Worm (Caenorhabditis elegans) whole organism, L3 larva: ENCODE results near the gene try-4.

Experiments used
- R02D3.7 ChIP-seq: fragments of 150-350 bp; optimal IDR thresholded peaks from 2 replicates; lab custom pipeline; 2014; ENCODE audit warnings: missing biosample characterization, missing genetic modification characterization
- ZK546.5 ChIP-seq: sonication (generic microtip); optimal IDR thresholded peaks from 2 replicates; lab custom pipeline; 2017; ENCODE audit warnings: missing biosample characterization, missing genetic modification characterization
- aly-2 ChIP-seq: fragments of 150-350 bp; optimal IDR thresholded peaks from 2 replicates; lab custom pipeline; 2014; ENCODE audit warnings: missing biosample characterization, missing genetic modification characterization
- ama-1 ChIP-seq: fragments of 150-350 bp; optimal IDR thresholded peaks from 2 replicates; lab custom pipeline; 2018
- ceh-28 ChIP-seq: fragments of 150-350 bp; optimal IDR thresholded peaks from 2 replicates; lab custom pipeline; 2014; ENCODE audit warnings: missing biosample characterization, missing genetic modification reagents, missing genetic modification characterization
- ceh-9 ChIP-seq: sonication (generic microtip); optimal IDR thresholded peaks from 2 replicates; lab custom pipeline; 2018; ENCODE audit warnings: missing biosample characterization, missing genetic modification characterization
- daf-12 ChIP-seq: fragments of 150-350 bp; optimal IDR thresholded peaks from 2 replicates; lab custom pipeline; 2014; ENCODE audit warnings: missing biosample characterization, missing genetic modification reagents, missing genetic modification characterization
- egl-27 ChIP-seq: sonication (generic microtip); optimal IDR thresholded peaks from 4 replicates; lab custom pipeline; 2017; ENCODE audit warnings: missing biosample characterization, missing genetic modification reagents, missing genetic modification characterization
- egl-5 ChIP-seq: fragments of 150-350 bp; optimal IDR thresholded peaks from 2 replicates; lab custom pipeline; 2017; ENCODE audit warnings: missing biosample characterization, missing genetic modification reagents, missing genetic modification characterization, inconsistent platforms
- elt-1 ChIP-seq: fragments of 150-350 bp; optimal IDR thresholded peaks from 2 replicates; lab custom pipeline; 2014; ENCODE audit warnings: missing biosample characterization, missing genetic modification characterization
- elt-2 ChIP-seq: sonication (generic microtip); optimal IDR thresholded peaks from 2 replicates; lab custom pipeline; 2016; ENCODE audit warnings: missing genetic modification reagents, mild to moderate bottlenecking, missing genetic modification characterization, missing compliant biosample characterization
- elt-3 ChIP-seq, 3 experiments: fragments of 150-350 bp in 1 of 3; sonication (generic microtip) in 2 of 3; optimal IDR thresholded peaks; 2 replicates in 2 of 3; 4 replicates in 1 of 3; lab custom pipeline; 2014 to 2017; ENCODE audit warnings: missing biosample characterization in 3 of 3, missing genetic modification characterization in 3 of 3
- eor-1 ChIP-seq, 2 experiments: fragments of 150-350 bp; optimal IDR thresholded peaks; 2 replicates each; lab custom pipeline; 2014 to 2018; ENCODE audit warnings: missing biosample characterization in 2 of 2, missing genetic modification characterization in 2 of 2
- fkh-10 ChIP-seq: sonication (generic microtip); optimal IDR thresholded peaks from 2 replicates; lab custom pipeline; 2017; ENCODE audit warnings: missing biosample characterization, missing genetic modification reagents, missing genetic modification characterization
- fkh-2 ChIP-seq: fragments of 150-350 bp; optimal IDR thresholded peaks from 2 replicates; lab custom pipeline; 2014; ENCODE audit warnings: missing biosample characterization, missing genetic modification reagents, missing genetic modification characterization
- fos-1 ChIP-seq: fragments of 150-350 bp; optimal IDR thresholded peaks from 2 replicates; lab custom pipeline; 2014; ENCODE audit warnings: missing biosample characterization, missing genetic modification characterization
- hmg-11 ChIP-seq: sonication (generic microtip); optimal IDR thresholded peaks from 2 replicates; lab custom pipeline; 2016; ENCODE audit warnings: missing genetic modification characterization, missing compliant biosample characterization
- jun-1 ChIP-seq: fragments of 150-350 bp; optimal IDR thresholded peaks from 2 replicates; lab custom pipeline; 2014; ENCODE audit warnings: missing biosample characterization, missing genetic modification reagents, missing genetic modification characterization
- lin-15B ChIP-seq: fragments of 150-350 bp; optimal IDR thresholded peaks from 2 replicates; lab custom pipeline; 2014; ENCODE audit warnings: missing biosample characterization, missing genetic modification characterization
- lin-39 ChIP-seq: fragments of 150-350 bp; optimal IDR thresholded peaks from 2 replicates; lab custom pipeline; 2018; ENCODE audit warnings: missing biosample characterization, missing genetic modification reagents, missing genetic modification characterization
- lsy-12 ChIP-seq: sonication (generic microtip); optimal IDR thresholded peaks from 2 replicates; lab custom pipeline; 2016; ENCODE audit warnings: mild to moderate bottlenecking, missing genetic modification characterization, missing compliant biosample characterization
- mdl-1 ChIP-seq: fragments of 150-350 bp; optimal IDR thresholded peaks from 2 replicates; lab custom pipeline; 2014; ENCODE audit warnings: missing biosample characterization, missing genetic modification characterization
- mml-1 ChIP-seq: fragments of 150-350 bp; sonication (generic microtip); optimal IDR thresholded peaks from 3 replicates; lab custom pipeline; 2014; ENCODE audit warnings: missing biosample characterization, missing genetic modification characterization
- nfya-1 ChIP-seq: sonication (generic microtip); optimal IDR thresholded peaks from 2 replicates; lab custom pipeline; 2017; ENCODE audit warnings: missing genetic modification characterization, mild to moderate bottlenecking, missing compliant biosample characterization, antibody characterized with exemption, moderate library complexity; ENCODE audit not compliant: insufficient read depth
- nhr-11 ChIP-seq: fragments of 150-350 bp; optimal IDR thresholded peaks from 2 replicates; lab custom pipeline; 2014; ENCODE audit warnings: missing biosample characterization, missing genetic modification characterization
- nhr-12 ChIP-seq: fragments of 150-350 bp; optimal IDR thresholded peaks from 2 replicates; lab custom pipeline; 2014; ENCODE audit warnings: missing biosample characterization, missing genetic modification characterization
- nhr-23 ChIP-seq: fragments of 150-350 bp; optimal IDR thresholded peaks from 2 replicates; lab custom pipeline; 2014; ENCODE audit warnings: missing biosample characterization, missing genetic modification reagents, missing genetic modification characterization
- nhr-237 ChIP-seq: fragments of 150-350 bp; optimal IDR thresholded peaks from 2 replicates; lab custom pipeline; 2014; ENCODE audit warnings: missing biosample characterization, missing genetic modification characterization
- nhr-25 ChIP-seq: sonication (generic microtip); optimal IDR thresholded peaks from 2 replicates; lab custom pipeline; 2017; ENCODE audit warnings: missing biosample characterization, missing genetic modification characterization
- nhr-28 ChIP-seq: fragments of 150-350 bp; optimal IDR thresholded peaks from 2 replicates; lab custom pipeline; 2014; ENCODE audit warnings: missing biosample characterization, missing genetic modification characterization
- nhr-43 ChIP-seq: sonication (generic microtip); optimal IDR thresholded peaks from 2 replicates; lab custom pipeline; 2016; ENCODE audit warnings: mild to moderate bottlenecking, missing genetic modification characterization, missing compliant biosample characterization; ENCODE audit not compliant: poor library complexity, severe bottlenecking
- nhr-76 ChIP-seq: fragments of 150-350 bp; sonication (generic microtip); optimal IDR thresholded peaks from 5 replicates; lab custom pipeline; 2014; ENCODE audit warnings: missing biosample characterization, missing genetic modification characterization
- nhr-77 ChIP-seq: fragments of 150-350 bp; optimal IDR thresholded peaks from 2 replicates; lab custom pipeline; 2014; ENCODE audit warnings: missing biosample characterization, missing genetic modification characterization
- pha-4 ChIP-seq: fragments of 150-350 bp; optimal IDR thresholded peaks from 2 replicates; lab custom pipeline; 2014; ENCODE audit warnings: missing biosample characterization, missing genetic modification reagents, missing genetic modification characterization
- pqm-1 ChIP-seq: fragments of 150-350 bp; optimal IDR thresholded peaks from 2 replicates; lab custom pipeline; 2017; ENCODE audit warnings: missing biosample characterization, missing genetic modification characterization, inconsistent platforms
- sea-2 ChIP-seq: fragments of 150-350 bp; sonication (generic microtip); optimal IDR thresholded peaks from 4 replicates; lab custom pipeline; 2014; ENCODE audit warnings: missing biosample characterization, missing genetic modification reagents, missing genetic modification characterization
- skn-1 ChIP-seq: fragments of 150-350 bp; optimal IDR thresholded peaks from 2 replicates; lab custom pipeline; 2014; ENCODE audit warnings: missing biosample characterization, missing genetic modification characterization
- snpc-4 ChIP-seq: fragments of 150-350 bp; optimal IDR thresholded peaks from 2 replicates; lab custom pipeline; 2014; ENCODE audit warnings: missing biosample characterization, missing genetic modification characterization
- tbx-2 ChIP-seq: sonication (generic microtip); optimal IDR thresholded peaks from 2 replicates; lab custom pipeline; 2016; ENCODE audit warnings: mild to moderate bottlenecking, missing genetic modification characterization, missing compliant biosample characterization
- unc-39 ChIP-seq: sonication (generic microtip); optimal IDR thresholded peaks from 4 replicates; lab custom pipeline; 2017; ENCODE audit warnings: missing biosample characterization, missing genetic modification characterization
- unc-62 ChIP-seq: fragments of 150-350 bp; sonication (generic microtip); optimal IDR thresholded peaks from 4 replicates; lab custom pipeline; 2014; ENCODE audit warnings: missing biosample characterization, missing genetic modification reagents, missing genetic modification characterization
- zag-1 ChIP-seq: fragments of 150-350 bp; optimal IDR thresholded peaks from 2 replicates; lab custom pipeline; 2014; ENCODE audit warnings: missing biosample characterization, missing genetic modification characterization
- ztf-4 ChIP-seq: fragments of 150-350 bp; optimal IDR thresholded peaks from 2 replicates; lab custom pipeline; 2014; ENCODE audit warnings: missing biosample characterization, missing genetic modification characterization

The try-4 gene

DNA sequence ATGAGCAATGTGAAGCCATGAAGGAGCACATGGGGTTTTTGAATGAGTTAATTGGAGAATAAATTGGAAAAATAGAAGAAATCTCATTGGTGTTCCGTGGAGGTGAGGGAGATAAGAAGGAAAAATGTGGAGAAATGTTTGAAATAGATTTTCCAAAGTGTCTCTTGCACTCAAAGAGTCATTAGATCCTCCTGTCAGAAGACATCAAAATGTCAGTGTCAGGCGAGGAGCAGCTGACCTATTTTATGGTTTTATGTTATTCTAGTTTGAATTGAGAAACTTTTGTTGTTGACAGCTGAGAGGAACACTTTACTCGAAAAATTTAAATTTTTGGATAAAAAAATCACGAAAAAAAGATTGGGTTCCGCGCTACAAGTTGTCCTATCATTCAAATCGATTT is 10.4 kb downstream of the try-4 start, which contains the start of gene clec-264:
Gene clec-264, minus strand, starts transcription at position 122 of the 400 bp plus-strand sequence.
- TF ChIP-seq nhr-11 (tag; lab: Kevin White, UChicago) (no peak), egl-5 (tag; lab: Kevin White, UChicago) (peak; percentile 14)

DNA sequence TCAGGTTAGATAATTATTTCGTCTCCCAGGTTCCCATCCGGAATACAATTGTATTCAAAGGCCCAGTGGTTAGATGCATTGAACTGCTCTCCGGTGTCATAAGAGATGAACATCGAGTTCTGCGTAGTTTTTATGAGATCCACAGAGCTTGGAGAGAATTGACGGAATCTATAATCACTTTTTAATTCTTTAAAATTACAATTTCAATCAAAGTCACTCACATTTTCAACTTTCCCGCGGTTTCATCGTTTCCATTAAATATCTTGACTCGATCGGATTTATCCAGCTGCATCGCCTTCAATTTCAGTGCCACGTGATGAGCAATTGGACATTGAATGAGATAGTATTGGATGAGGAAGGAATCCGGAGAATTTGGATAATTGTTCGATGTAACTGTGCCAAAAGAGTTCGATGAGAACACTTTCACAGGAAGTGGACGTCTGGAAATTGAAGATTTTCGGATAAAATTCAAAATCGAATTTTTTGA is 13.2 kb downstream of the try-4 start:
- no peak for TF ChIP-seq pqm-1 (tag; lab: Kevin White, UChicago)
- TF ChIP-seq ama-1 (lab: Kevin White, UChicago), result peak; percentile 88
- no peak for TF ChIP-seq snpc-4 (tag; lab: Kevin White, UChicago)
- peak; percentile 12 for TF ChIP-seq tbx-2
- peak; percentile 35 for TF ChIP-seq ztf-4 (tag; lab: Kevin White, UChicago)
- TF ChIP-seq nhr-23, result no peak
- no peak for TF ChIP-seq lsy-12 (tag; lab: Kevin White, UChicago)
- TF ChIP-seq eor-1 (tag; optimal IDR thresholded peaks at IDR 0.05; lab: Kevin White, UChicago), result no peak
- TF ChIP-seq nhr-77 (tag; lab: Kevin White, UChicago), result no peak
- TF ChIP-seq elt-1 (tag; lab: Kevin White, UChicago), result no peak
- no peak for TF ChIP-seq nhr-11 (tag; lab: Kevin White, UChicago)
- no peak for TF ChIP-seq aly-2 (tag; lab: Kevin White, UChicago)
- TF ChIP-seq fos-1 (tag; lab: Kevin White, UChicago), result no peak
- TF ChIP-seq nhr-28 (tag; lab: Kevin White, UChicago), result no peak
- no peak for TF ChIP-seq egl-5 (tag; lab: Kevin White, UChicago)
- no peak for TF ChIP-seq egl-27 (tag; lab: Kevin White, UChicago)
- TF ChIP-seq ZK546.5 (tag; lab: Kevin White, UChicago), result no peak
- no peak for TF ChIP-seq daf-12 (tag; lab: Kevin White, UChicago)
- TF ChIP-seq pha-4 (tag; lab: Kevin White, UChicago), result peak; percentile 13
- no peak for TF ChIP-seq R02D3.7
- no peak for TF ChIP-seq unc-39 (tag; lab: Kevin White, UChicago)
- no peak for TF ChIP-seq mml-1 (tag; lab: Kevin White, UChicago)
- TF ChIP-seq nhr-76 (tag; lab: Kevin White, UChicago), result no peak
- TF ChIP-seq elt-2 (tag; lab: Kevin White, UChicago), result no peak
- no peak for TF ChIP-seq mdl-1 (tag; lab: Kevin White, UChicago)
- TF ChIP-seq ceh-28 (tag; lab: Kevin White, UChicago), result no peak
- no peak for TF ChIP-seq sea-2 (GFP tag; lab: Kevin White, UChicago)
- TF ChIP-seq ceh-9, result no peak
- TF ChIP-seq nhr-43, result peak; percentile 22
- no peak for TF ChIP-seq nfya-1 (tag; lab: Kevin White, UChicago)
- TF ChIP-seq skn-1 (tag; lab: Kevin White, UChicago), result no peak
- TF ChIP-seq zag-1 (tag; lab: Kevin White, UChicago), result no peak
- TF ChIP-seq hmg-11, result no peak

DNA sequence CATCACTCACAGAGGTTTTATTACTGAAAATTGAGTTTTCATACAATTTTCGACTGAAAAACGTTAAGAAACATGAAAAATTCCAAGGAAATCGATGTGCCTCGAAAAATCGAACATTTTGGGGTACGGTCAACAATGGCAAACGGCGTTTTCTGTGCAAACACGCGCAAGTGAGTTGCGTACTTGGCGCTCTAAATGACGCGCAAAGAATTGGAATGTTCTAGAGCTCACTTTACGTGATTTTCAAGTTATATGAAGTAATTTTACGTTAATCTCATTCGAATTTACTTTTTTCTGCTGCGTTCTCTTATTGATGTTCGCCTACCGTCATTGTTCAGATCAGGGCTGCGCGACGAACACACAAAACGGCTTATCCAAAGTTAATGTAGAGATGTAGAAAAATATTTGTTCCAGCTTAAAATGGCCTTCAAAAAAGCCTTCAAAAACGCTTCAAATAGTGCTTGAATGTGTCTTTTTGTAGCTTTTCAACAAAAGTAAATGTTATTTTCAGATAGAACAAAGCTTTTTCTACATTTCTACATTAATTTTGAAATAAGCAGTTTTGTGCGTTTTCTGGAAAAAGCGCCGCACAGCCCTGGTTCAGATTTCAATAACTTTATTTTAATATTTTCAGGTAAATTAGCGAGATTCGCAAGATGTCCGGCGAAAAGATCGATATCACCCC is 15.3 kb downstream of the try-4 start, which contains the start of the genes F31D4.2 and fkb-6:
Gene F31D4.2, minus strand, starts transcription at position 23 of the 685 bp plus-strand sequence.
Gene fkb-6, plus strand, starts transcription at position 635 of the 685 bp plus-strand sequence.
- no peak for TF ChIP-seq fos-1 (tag; lab: Kevin White, UChicago)
- TF ChIP-seq nhr-77 (tag; lab: Kevin White, UChicago), result no peak
- TF ChIP-seq pha-4 (tag; lab: Kevin White, UChicago), result peak; percentile 72
- TF ChIP-seq lin-15B (tag; lab: Kevin White, UChicago), result peak; percentile 62
- TF ChIP-seq mdl-1 (tag; lab: Kevin White, UChicago), result no peak
- no peak for TF ChIP-seq zag-1 (tag; lab: Kevin White, UChicago)
- peak; percentile 74 for TF ChIP-seq fkh-10 (GFP tag; lab: Kevin White, UChicago)
- TF ChIP-seq lin-39 (tag; lab: Kevin White, UChicago), result peak; percentile 63
- no peak for TF ChIP-seq sea-2 (GFP tag; lab: Kevin White, UChicago)
- peak; percentile 43 for TF ChIP-seq jun-1 (tag; lab: Kevin White, UChicago)
- TF ChIP-seq ZK546.5 (tag; lab: Kevin White, UChicago), result no peak
- no peak for TF ChIP-seq ceh-9
- TF ChIP-seq nhr-237 (tag; lab: Kevin White, UChicago), result no peak
- TF ChIP-seq egl-5 (tag; lab: Kevin White, UChicago), result peak; percentile 45
- peak; percentile 41 for TF ChIP-seq elt-2 (tag; lab: Kevin White, UChicago)
- TF ChIP-seq eor-1 (tag; optimal IDR thresholded peaks at IDR 0.05; lab: Kevin White, UChicago), result no peak
- no peak for TF ChIP-seq elt-1 (tag; lab: Kevin White, UChicago)
- TF ChIP-seq egl-27 (tag; lab: Kevin White, UChicago), result peak; percentile 7
- peak; percentile 84 for TF ChIP-seq hmg-11
- no peak for TF ChIP-seq fkh-2
- no peak for TF ChIP-seq nhr-28 (tag; lab: Kevin White, UChicago)
- peak; percentile 82 for TF ChIP-seq nhr-25 (tag; lab: Kevin White, UChicago)
- TF ChIP-seq ceh-28 (tag; lab: Kevin White, UChicago), result peak; percentile 76
- peak; percentile 85 for TF ChIP-seq nfya-1 (tag; lab: Kevin White, UChicago)
- peak; percentile 48 for TF ChIP-seq nhr-23
- TF ChIP-seq nhr-43, result peak; percentile 37
- peak; percentile 1 for TF ChIP-seq ztf-4 (tag; lab: Kevin White, UChicago)
- peak; percentile 52 for TF ChIP-seq snpc-4 (tag; lab: Kevin White, UChicago)
- TF ChIP-seq unc-62 (GFP tag; lab: Kevin White, UChicago), result no peak
- TF ChIP-seq skn-1 (tag; lab: Kevin White, UChicago), result peak; percentile 3
- no peak for TF ChIP-seq nhr-76 (tag; lab: Kevin White, UChicago)
- TF ChIP-seq tbx-2, result no peak
- no peak for TF ChIP-seq aly-2 (tag; lab: Kevin White, UChicago)
- TF ChIP-seq lsy-12 (tag; lab: Kevin White, UChicago), result peak; percentile 60
- TF ChIP-seq nhr-11 (tag; lab: Kevin White, UChicago), result no peak
- no peak for TF ChIP-seq elt-3 (tag; optimal IDR thresholded peaks at IDR 0.05; lab: Kevin White, UChicago)
- TF ChIP-seq nhr-12 (tag; lab: Kevin White, UChicago), result no peak
- TF ChIP-seq R02D3.7, result peak; percentile 45
- TF ChIP-seq, all 47 proteins: peak for 19
